Fruit fly (Drosophila melanogaster) whole organism, wandering third instar larva: ENCODE results near the gene CG1113.

Source experiments
- Abd-B ChIP-seq: fragments of >200 bp; optimal IDR thresholded peaks from 2 replicates; lab custom pipeline; 2017; ENCODE audit warnings: missing biosample characterization, missing genetic modification characterization
- CG32264 ChIP-seq: fragments of 200-800 bp; sonication (Bioruptor generic); optimal IDR thresholded peaks from 2 replicates; lab custom pipeline; 2016; ENCODE audit warnings: missing biosample characterization, missing genetic modification characterization
- CrebA ChIP-seq: fragments of 200-800 bp; sonication (Bioruptor generic); optimal IDR thresholded peaks from 2 replicates; lab custom pipeline; 2016; ENCODE audit warnings: missing biosample characterization, mild to moderate bottlenecking, missing genetic modification characterization, borderline replicate concordance
- Dif ChIP-seq: fragments of 200-275, 200-300 bp; sonication (Bioruptor generic); optimal IDR thresholded peaks from 2 replicates; lab custom pipeline; 2018; ENCODE audit warnings: missing biosample characterization, missing genetic modification characterization; ENCODE audit not compliant: partially characterized antibody
- HLH106 ChIP-seq: fragments of 200-800 bp; optimal IDR thresholded peaks from 3 replicates; lab custom pipeline; 2019; ENCODE audit warnings: missing biosample characterization, mild to moderate bottlenecking, missing genetic modification characterization, moderate library complexity
- Hnf4 ChIP-seq: fragments of 200-800 bp; sonication (Bioruptor generic); optimal IDR thresholded peaks from 2 replicates; lab custom pipeline; 2016; ENCODE audit warnings: missing biosample characterization, mild to moderate bottlenecking, missing genetic modification characterization
- Hr78 ChIP-seq: fragments of >200 bp; optimal IDR thresholded peaks from 2 replicates; lab custom pipeline; 2017; ENCODE audit warnings: missing biosample characterization, missing genetic modification characterization
- Hr83 ChIP-seq: fragments of 200-300 bp; sonication (Bioruptor generic); optimal IDR thresholded peaks from 2 replicates; lab custom pipeline; 2016; ENCODE audit warnings: missing biosample characterization, mild to moderate bottlenecking, missing genetic modification characterization, moderate library complexity; ENCODE audit not compliant: poor library complexity, severe bottlenecking
- Myc ChIP-seq: fragments of >200 bp; optimal IDR thresholded peaks from 2 replicates; lab custom pipeline; 2017
- N ChIP-seq: fragments of >200 bp; optimal IDR thresholded peaks from 2 replicates; lab custom pipeline; 2018; ENCODE audit warnings: missing biosample characterization, missing external identifiers, missing genetic modification characterization
- OdsH ChIP-seq: fragments of 200-800 bp; sonication (Bioruptor generic); optimal IDR thresholded peaks from 2 replicates; lab custom pipeline; 2016; ENCODE audit warnings: missing biosample characterization, mild to moderate bottlenecking, missing genetic modification characterization
- Rel ChIP-seq, 2 experiments: fragments of 200-800 bp; sonication (Bioruptor generic) in 1 of 2; optimal IDR thresholded peaks; 2 replicates in 1 of 2; 3 replicates in 1 of 2; lab custom pipeline; 2016 to 2019; ENCODE audit warnings: mild to moderate bottlenecking in 2 of 2, missing biosample characterization in 2 of 2, missing genetic modification characterization in 2 of 2, moderate library complexity in 1 of 2
- Sp1 ChIP-seq: fragments of 200-800 bp; sonication (Bioruptor generic); optimal IDR thresholded peaks from 3 replicates; lab custom pipeline; 2019; ENCODE audit warnings: missing biosample characterization, mild to moderate bottlenecking, missing genetic modification characterization, moderate library complexity
- br ChIP-seq: fragments of 200-800 bp; sonication (Bioruptor generic); optimal IDR thresholded peaks from 2 replicates; lab custom pipeline; 2016; ENCODE audit warnings: missing biosample characterization, missing genetic modification characterization
- dmrt93B ChIP-seq: fragments of 200-800 bp; sonication (Bioruptor generic); optimal IDR thresholded peaks from 2 replicates; lab custom pipeline; 2018; ENCODE audit warnings: missing biosample characterization, mild to moderate bottlenecking, missing genetic modification characterization
- dsf ChIP-seq: sonication (Bioruptor generic); optimal IDR thresholded peaks from 2 replicates; lab custom pipeline; 2016; ENCODE audit warnings: missing biosample characterization, missing genetic modification characterization, borderline replicate concordance
- ey ChIP-seq: fragments of 200-800 bp; sonication (Bioruptor generic); optimal IDR thresholded peaks from 2 replicates; lab custom pipeline; 2016; ENCODE audit warnings: missing biosample characterization, missing genetic modification characterization
- foxo ChIP-seq, 2 experiments: fragments of 200-800 bp; sonication (Bioruptor generic); optimal IDR thresholded peaks; 2 replicates in 1 of 2; 3 replicates in 1 of 2; lab custom pipeline; 2016 to 2017; ENCODE audit warnings: missing biosample characterization in 2 of 2, missing genetic modification characterization in 2 of 2
- fru ChIP-seq: fragments of 200-800 bp; sonication (Bioruptor generic); optimal IDR thresholded peaks from 3 replicates; lab custom pipeline; 2016; ENCODE audit warnings: missing biosample characterization, mild to moderate bottlenecking, missing genetic modification characterization
- h ChIP-seq: fragments of 200-800 bp; sonication (Bioruptor generic); optimal IDR thresholded peaks from 3 replicates; lab custom pipeline; 2016; ENCODE audit warnings: missing biosample characterization, mild to moderate bottlenecking, missing genetic modification characterization
- jim ChIP-seq: fragments of 175-275, 200-325 bp; sonication (Bioruptor generic); optimal IDR thresholded peaks from 2 replicates; lab custom pipeline; 2016; ENCODE audit warnings: missing biosample characterization, mild to moderate bottlenecking, missing genetic modification characterization
- lola ChIP-seq: fragments of >200 bp; optimal IDR thresholded peaks from 2 replicates; lab custom pipeline; 2017; ENCODE audit warnings: missing biosample characterization, missing genetic modification characterization
- psq ChIP-seq: fragments of 200-800 bp; sonication (Bioruptor generic); optimal IDR thresholded peaks from 3 replicates; lab custom pipeline; 2017; ENCODE audit warnings: missing biosample characterization, mild to moderate bottlenecking, missing genetic modification characterization, moderate library complexity
- rgr ChIP-seq: fragments of 200-800 bp; sonication (Bioruptor generic); optimal IDR thresholded peaks from 3 replicates; lab custom pipeline; 2016; ENCODE audit warnings: missing biosample characterization, mild to moderate bottlenecking, missing genetic modification characterization
- sage ChIP-seq: fragments of 200-800 bp; sonication (Bioruptor generic); optimal IDR thresholded peaks from 2 replicates; lab custom pipeline; 2016; ENCODE audit warnings: missing biosample characterization, mild to moderate bottlenecking, missing genetic modification characterization
- sv ChIP-seq: fragments of 200-800 bp; sonication (Bioruptor generic); optimal IDR thresholded peaks from 3 replicates; lab custom pipeline; 2016; ENCODE audit warnings: missing biosample characterization, missing genetic modification characterization
- tai ChIP-seq: sonication (Bioruptor generic); optimal IDR thresholded peaks from 2 replicates; lab custom pipeline; 2016; ENCODE audit warnings: missing biosample characterization, missing genetic modification characterization

Gene CG1113

dm6 chr3R:5298599-5299307 lies 45.8 kb downstream of the CG1113 start:
- TF ChIP-seq rgr (peak; percentile 75), Hnf4 (GFP tag; lab: Kevin White, UChicago) (peak; percentile 64), N (GFP tag; lab: Kevin White, UChicago) (no peak), psq (GFP tag; lab: Kevin White, UChicago) (peak; percentile 24), CG32264 (GFP tag; lab: Kevin White, UChicago) (no peak), h (GFP tag; lab: Kevin White, UChicago) (peak; percentile 61), tai (GFP tag; lab: Kevin White, UChicago) (peak; percentile 56), jim (peak; percentile 43), Hr83 (GFP tag; lab: Kevin White, UChicago) (peak; percentile 71), dsf (peak; percentile 8), OdsH (GFP tag; lab: Kevin White, UChicago) (peak; percentile 39), br (GFP tag; lab: Kevin White, UChicago) (peak; percentile 46), sv (GFP tag; lab: Kevin White, UChicago) (peak; percentile 49), fru (peak; percentile 47), lola (GFP tag; lab: Kevin White, UChicago) (no peak), Myc (peak; percentile 68), foxo (GFP tag; optimal IDR thresholded peaks at IDR 0.05; lab: Kevin White, UChicago) (peak in 1 of 2 experiments; percentile 66), ey (GFP tag; lab: Kevin White, UChicago) (peak; percentile 38), sage (GFP tag; lab: Kevin White, UChicago) (no peak), dmrt93B (peak; percentile 21), Hr78 (GFP tag; lab: Kevin White, UChicago) (no peak)

dm6 chr3R:5299569-5300195 lies 46.7 kb downstream of the CG1113 start, which contains the start of gene Tim17b1:
TSS of gene Tim17b1 (plus strand) at chr3R:5300145.
- TF ChIP-seq Rel (GFP tag; optimal IDR thresholded peaks at IDR 0.05; lab: Kevin White, UChicago): no peak
- peak; percentile 38 for TF ChIP-seq Rel (tag; optimal IDR thresholded peaks at IDR 0.05; lab: Kevin White, UChicago)
- no peak for TF ChIP-seq Abd-B (GFP tag; lab: Kevin White, UChicago)

- TF ChIP-seq br (GFP tag; lab: Kevin White, UChicago) (peak; percentile 18), dmrt93B (no peak), Abd-B (GFP tag; lab: Kevin White, UChicago) (no peak), OdsH (GFP tag; lab: Kevin White, UChicago) (peak; percentile 5), fru (no peak), Myc (no peak), Rel (GFP tag; optimal IDR thresholded peaks at IDR 0.05; lab: Kevin White, UChicago) (no peak), Rel (tag; optimal IDR thresholded peaks at IDR 0.05; lab: Kevin White, UChicago) (peak; percentile 19)
Measured at dm6 chr3R:5300620-5301019, 47.7 kb downstream of the CG1113 start.

- TF ChIP-seq jim (no peak), Sp1 (GFP tag; lab: Kevin White, UChicago) (peak; percentile 14), Rel (GFP tag; optimal IDR thresholded peaks at IDR 0.05; lab: Kevin White, UChicago) (no peak), Rel (tag; optimal IDR thresholded peaks at IDR 0.05; lab: Kevin White, UChicago) (no peak), foxo (GFP tag; optimal IDR thresholded peaks at IDR 0.05; lab: Kevin White, UChicago) (peak in 1 of 2 experiments; percentile 23), lola (GFP tag; lab: Kevin White, UChicago) (no peak), CrebA (GFP tag; lab: Kevin White, UChicago) (peak; percentile 37), Dif (GFP tag; lab: Kevin White, UChicago) (no peak), h (GFP tag; lab: Kevin White, UChicago) (peak; percentile 65), HLH106 (peak; percentile 4), fru (peak; percentile 21)
- TF ChIP-seq, all 38 proteins: peak for 6
Measured at dm6 chr3R:5301905-5302304, 49.0 kb downstream of the CG1113 start.
